Fruit fly (Drosophila melanogaster) whole organism, larva: Measurements from ENCODE around the gene NTPase.

ENCODE experiments used
- noc ChIP-seq: fragments of 200-800 bp; sonication (Bioruptor generic); optimal IDR thresholded peaks from 3 replicates; lab custom pipeline; 2019; ENCODE audit warnings: missing biosample characterization, mild to moderate bottlenecking, missing genetic modification characterization, moderate library complexity

NTPase gene

dm6 chr2L:2898247-2898646 is 12.6 kb upstream of the NTPase start:
- no peak for TF ChIP-seq noc (tag; lab: Kevin White, UChicago)

DNA sequence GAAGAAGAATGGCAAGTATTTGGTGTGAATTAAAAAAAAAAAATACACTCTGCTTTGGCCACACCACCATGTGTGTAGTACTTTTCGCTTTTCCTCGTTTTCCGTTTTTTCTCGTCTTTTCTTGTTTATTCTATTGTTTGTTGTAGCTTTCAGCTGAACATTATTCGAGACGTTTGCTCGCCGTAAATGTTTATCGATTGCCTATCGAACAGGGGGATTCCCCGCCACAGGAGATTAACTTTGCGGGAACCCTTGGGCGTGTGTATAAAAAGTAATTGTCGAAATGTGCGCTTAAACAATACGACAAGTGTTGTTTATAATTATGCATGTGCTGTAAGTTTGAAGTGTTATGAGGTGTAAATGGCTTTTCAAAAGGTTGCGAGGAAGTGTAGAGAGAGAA is 12.1 kb upstream of the NTPase start:
- no peak for TF ChIP-seq noc (tag; lab: Kevin White, UChicago)

dm6 chr2L:2897024-2897549 is 11.4 kb upstream of the NTPase start:
- TF ChIP-seq noc (tag; lab: Kevin White, UChicago): no peak

dm6 chr2L:2894356-2894755 is 8.7 kb upstream of the NTPase start:
- TF ChIP-seq noc (tag; lab: Kevin White, UChicago): no peak

- no peak for TF ChIP-seq noc (tag; lab: Kevin White, UChicago)
Measured at dm6 chr2L:2891200-2891599, 5.5 kb upstream of the NTPase start.

dm6 chr2L:2888859-2889443 is 3.3 kb upstream of the NTPase start:
- TF ChIP-seq noc (tag; lab: Kevin White, UChicago): peak; percentile 10

DNA sequence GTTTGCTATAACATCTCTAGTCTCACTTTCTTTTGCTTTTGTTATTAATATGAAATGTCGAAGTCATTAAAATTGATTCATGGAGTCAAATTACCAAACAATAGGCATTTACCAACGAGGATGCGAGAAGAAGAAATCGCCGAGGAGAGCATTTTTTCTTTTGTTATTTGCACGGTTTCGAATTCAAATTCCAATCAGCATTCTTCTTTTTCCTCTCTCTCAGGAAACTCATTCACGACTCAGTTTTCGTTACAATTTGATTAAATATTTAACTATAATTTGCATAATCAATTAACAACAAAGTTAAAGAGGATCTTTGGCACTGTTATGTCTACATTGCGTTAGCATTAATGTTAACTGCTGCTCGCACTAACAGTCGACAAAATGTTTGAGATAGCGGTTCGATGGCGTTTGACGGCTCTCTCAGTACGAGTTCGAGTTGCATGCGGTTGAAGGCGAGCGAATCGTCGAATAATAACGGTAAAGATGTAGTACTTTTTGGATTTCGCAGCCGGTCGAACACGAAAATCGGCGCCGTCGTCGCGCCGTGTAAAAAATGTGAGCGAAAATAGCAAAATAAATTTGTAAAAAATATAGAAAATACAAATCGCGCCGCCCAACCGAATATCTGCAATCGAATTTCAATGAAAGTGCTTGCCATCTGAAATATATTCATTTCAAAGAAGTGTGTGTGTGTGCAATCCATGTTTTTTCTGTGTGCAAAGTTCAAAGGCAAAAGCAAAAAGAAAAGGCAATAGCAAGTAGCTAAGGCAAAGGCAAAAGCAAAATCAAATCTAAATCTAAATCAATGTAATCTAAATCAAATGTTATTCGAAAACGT is 2.3 kb upstream of the NTPase start:
- TF ChIP-seq noc (tag; lab: Kevin White, UChicago): no peak

DNA sequence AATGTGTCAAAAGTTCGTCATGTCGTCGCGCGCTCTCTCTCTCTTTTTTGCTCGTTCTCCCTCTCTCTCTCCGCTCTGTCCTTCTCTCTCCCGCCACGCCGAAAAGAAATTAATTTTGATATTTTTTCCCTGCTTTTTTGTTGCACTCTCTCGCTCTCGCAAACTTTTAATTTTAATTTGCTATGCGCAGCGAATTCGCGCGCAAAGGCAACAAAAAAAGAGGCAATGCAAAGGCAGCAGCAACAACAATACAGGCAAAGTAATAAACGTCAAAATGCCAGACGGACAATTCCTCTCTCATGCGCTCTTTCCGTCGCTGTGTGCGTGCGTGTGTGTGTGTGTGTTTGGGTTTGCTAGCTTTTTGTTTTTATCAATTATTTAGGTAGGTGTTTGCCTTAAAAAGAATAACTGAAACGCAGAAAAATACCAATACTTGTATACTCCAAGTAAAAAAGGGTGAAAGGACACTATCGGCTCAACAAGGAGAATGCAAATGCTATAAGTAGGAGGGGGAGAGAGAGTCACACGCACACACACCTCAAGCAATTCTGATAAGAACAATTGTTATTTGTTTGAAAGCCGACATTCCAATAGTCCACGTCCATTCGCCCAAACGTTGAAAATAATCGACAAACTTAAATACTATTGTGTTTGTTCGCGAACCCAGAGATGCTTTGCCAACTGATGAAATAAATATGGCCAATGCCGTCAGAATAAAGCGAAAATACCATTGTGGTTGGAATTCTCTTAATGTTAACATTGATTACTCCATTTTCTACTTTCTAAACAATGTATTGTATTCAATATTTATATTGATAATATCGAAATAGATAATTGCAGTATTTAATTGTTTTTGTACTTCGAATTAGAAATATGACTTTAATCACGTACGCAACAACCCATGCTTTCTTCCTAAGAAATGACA is 1.2 kb upstream of the NTPase start:
- TF ChIP-seq noc (tag; lab: Kevin White, UChicago): no peak

dm6 chr2L:2886226-2886569 is 548 bp upstream of the NTPase start:
- TF ChIP-seq noc (tag; lab: Kevin White, UChicago): no peak

DNA sequence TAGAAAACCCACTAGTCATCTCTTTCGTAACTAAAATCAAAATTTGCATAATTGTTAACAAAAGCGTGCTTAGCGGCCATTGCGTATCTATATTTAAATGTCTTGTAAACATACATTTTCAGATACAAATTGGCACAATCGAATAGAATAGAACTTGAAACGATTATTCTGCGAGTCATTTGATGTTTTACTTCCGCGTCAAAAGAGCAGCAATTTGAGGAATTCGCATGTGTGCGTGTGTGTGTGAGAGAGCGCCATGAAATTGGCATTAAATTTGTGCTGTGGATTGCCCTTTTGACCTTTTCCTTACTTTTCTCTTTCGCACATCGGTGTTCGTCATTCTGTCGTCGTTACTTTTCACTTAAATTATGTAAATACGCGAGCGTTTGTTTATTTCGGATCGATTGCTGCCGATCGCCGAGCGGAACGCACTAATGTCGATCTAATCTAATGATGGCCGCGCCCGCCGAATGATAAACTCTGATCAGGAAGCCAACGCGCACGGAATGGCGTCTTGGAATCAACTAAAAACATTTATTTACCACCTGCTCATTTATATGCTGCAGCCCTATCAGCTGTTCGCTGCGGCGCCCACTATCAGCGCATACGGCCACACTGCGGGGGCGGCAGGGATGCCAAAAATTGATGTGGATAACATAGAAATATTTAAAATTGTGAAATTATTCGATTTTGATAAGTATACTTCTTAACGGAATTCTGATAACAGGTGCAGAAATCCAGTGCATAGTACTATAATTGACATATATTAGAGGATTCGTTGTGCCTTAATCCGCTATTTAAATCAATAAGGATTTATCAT is 757 bp downstream of the NTPase start:
- TF ChIP-seq noc (tag; lab: Kevin White, UChicago): no peak

DNA sequence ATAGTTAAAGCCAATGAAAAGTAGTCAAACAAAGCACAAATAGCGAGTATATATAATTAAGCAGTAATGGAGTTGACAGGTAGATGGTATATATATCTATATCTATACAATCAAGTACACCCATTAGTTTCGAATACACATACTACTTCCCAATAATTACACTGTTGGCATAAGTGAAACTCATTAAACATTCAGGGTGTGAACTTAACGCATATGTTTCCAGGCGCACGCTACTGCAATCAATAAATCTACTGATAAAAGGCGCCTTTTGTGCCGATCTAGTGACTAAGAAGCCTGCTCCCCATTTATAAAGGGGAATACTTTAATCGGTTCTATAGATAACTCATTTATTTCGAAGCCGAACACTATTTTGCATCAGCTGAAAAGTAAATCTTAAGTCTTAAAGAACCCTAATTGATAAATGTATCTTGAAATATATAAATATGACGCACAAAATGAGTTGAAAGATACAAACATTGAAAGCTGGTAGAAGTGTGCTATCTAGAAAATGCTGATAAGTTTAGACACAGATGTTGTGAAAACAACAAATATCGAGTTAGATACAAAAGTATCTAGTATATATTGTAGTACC is 1.9 kb downstream of the NTPase start:
- no peak for TF ChIP-seq noc (tag; lab: Kevin White, UChicago)

- peak; percentile 63 for TF ChIP-seq noc (tag; lab: Kevin White, UChicago)
Measured at dm6 chr2L:2882968-2883702, 2.5 kb downstream of the NTPase start.

- TF ChIP-seq noc (tag; lab: Kevin White, UChicago): peak; percentile 35
Measured at dm6 chr2L:2878859-2879258, 6.8 kb downstream of the NTPase start, which contains the start of gene RabGGTb. RabGGTb (plus strand) TSS chr2L:2879112.

DNA sequence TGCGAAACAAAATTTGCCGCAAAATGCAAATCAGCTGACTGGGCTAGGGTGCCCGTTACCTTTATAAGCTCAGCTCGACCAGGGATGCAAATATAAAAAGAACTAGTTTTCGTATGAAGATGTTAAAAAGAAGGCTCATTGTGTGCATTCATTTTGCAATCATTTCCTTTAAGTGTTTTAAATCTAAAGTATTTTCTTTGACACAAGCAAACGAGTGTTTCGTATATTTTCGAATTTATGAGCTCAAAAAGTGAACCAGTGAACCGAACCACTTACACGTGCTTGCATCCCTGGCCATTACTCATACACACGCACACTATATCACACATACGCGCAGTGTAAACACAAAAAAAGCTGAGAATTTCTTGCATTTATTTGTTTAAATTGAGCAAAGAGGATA is 7.5 kb downstream of the NTPase start, which contains the start of the genes Prx6a and Sbat:
Gene Prx6a (minus strand): TSS at position 45 of the 400 bp plus-strand sequence.
Gene Sbat (plus strand): TSS at position 157 of the 400 bp plus-strand sequence.
- peak; percentile 79 for TF ChIP-seq noc (tag; lab: Kevin White, UChicago)
